Worm (Caenorhabditis elegans): Measurements from ENCODE around the gene cup-16.

- TF ChIP-seq him-1 (tag; optimal IDR thresholded peaks at IDR 0.05): no peak
- TF ChIP-seq dao-5 (tag; optimal IDR thresholded peaks at IDR 0.05): no peak
Observed at ce11 chrII:8675369-8675768, 31.6 kb upstream of the cup-16 start.
